Worm (Caenorhabditis elegans) whole organism, L3 larva: ENCODE data around the gene C05C10.2.

Experiments
- R02D3.7 ChIP-seq: fragments of 150-350 bp; optimal IDR thresholded peaks from 2 replicates; lab custom pipeline; 2014; ENCODE audit warnings: missing biosample characterization, missing genetic modification characterization
- ZK546.5 ChIP-seq: sonication (generic microtip); optimal IDR thresholded peaks from 2 replicates; lab custom pipeline; 2017; ENCODE audit warnings: missing biosample characterization, missing genetic modification characterization
- ama-1 ChIP-seq: fragments of 150-350 bp; optimal IDR thresholded peaks from 2 replicates; lab custom pipeline; 2018
- ceh-16 ChIP-seq: sonication (generic microtip); optimal IDR thresholded peaks from 2 replicates; lab custom pipeline; 2017; ENCODE audit warnings: missing biosample characterization, missing genetic modification characterization
- ceh-28 ChIP-seq: fragments of 150-350 bp; optimal IDR thresholded peaks from 2 replicates; lab custom pipeline; 2014; ENCODE audit warnings: missing biosample characterization, missing genetic modification reagents, missing genetic modification characterization
- ceh-9 ChIP-seq: sonication (generic microtip); optimal IDR thresholded peaks from 2 replicates; lab custom pipeline; 2018; ENCODE audit warnings: missing biosample characterization, missing genetic modification characterization
- daf-12 ChIP-seq: fragments of 150-350 bp; optimal IDR thresholded peaks from 2 replicates; lab custom pipeline; 2014; ENCODE audit warnings: missing biosample characterization, missing genetic modification reagents, missing genetic modification characterization
- egl-27 ChIP-seq: sonication (generic microtip); optimal IDR thresholded peaks from 4 replicates; lab custom pipeline; 2017; ENCODE audit warnings: missing biosample characterization, missing genetic modification reagents, missing genetic modification characterization
- egl-5 ChIP-seq: fragments of 150-350 bp; optimal IDR thresholded peaks from 2 replicates; lab custom pipeline; 2017; ENCODE audit warnings: missing biosample characterization, missing genetic modification reagents, missing genetic modification characterization, inconsistent platforms
- elt-2 ChIP-seq: sonication (generic microtip); optimal IDR thresholded peaks from 2 replicates; lab custom pipeline; 2016; ENCODE audit warnings: missing genetic modification reagents, mild to moderate bottlenecking, missing genetic modification characterization, missing compliant biosample characterization
- elt-3 ChIP-seq, 3 experiments: fragments of 150-350 bp in 1 of 3; sonication (generic microtip) in 2 of 3; optimal IDR thresholded peaks; 2 replicates in 2 of 3; 4 replicates in 1 of 3; lab custom pipeline; 2014 to 2017; ENCODE audit warnings: missing biosample characterization in 3 of 3, missing genetic modification characterization in 3 of 3
- eor-1 ChIP-seq, 2 experiments: fragments of 150-350 bp; optimal IDR thresholded peaks; 2 replicates each; lab custom pipeline; 2014 to 2018; ENCODE audit warnings: missing biosample characterization in 2 of 2, missing genetic modification characterization in 2 of 2
- fkh-10 ChIP-seq: sonication (generic microtip); optimal IDR thresholded peaks from 2 replicates; lab custom pipeline; 2017; ENCODE audit warnings: missing biosample characterization, missing genetic modification reagents, missing genetic modification characterization
- fos-1 ChIP-seq: fragments of 150-350 bp; optimal IDR thresholded peaks from 2 replicates; lab custom pipeline; 2014; ENCODE audit warnings: missing biosample characterization, missing genetic modification characterization
- hmg-11 ChIP-seq: sonication (generic microtip); optimal IDR thresholded peaks from 2 replicates; lab custom pipeline; 2016; ENCODE audit warnings: missing genetic modification characterization, missing compliant biosample characterization
- jun-1 ChIP-seq: fragments of 150-350 bp; optimal IDR thresholded peaks from 2 replicates; lab custom pipeline; 2014; ENCODE audit warnings: missing biosample characterization, missing genetic modification reagents, missing genetic modification characterization
- lin-15B ChIP-seq: fragments of 150-350 bp; optimal IDR thresholded peaks from 2 replicates; lab custom pipeline; 2014; ENCODE audit warnings: missing biosample characterization, missing genetic modification characterization
- mdl-1 ChIP-seq: fragments of 150-350 bp; optimal IDR thresholded peaks from 2 replicates; lab custom pipeline; 2014; ENCODE audit warnings: missing biosample characterization, missing genetic modification characterization
- mml-1 ChIP-seq: fragments of 150-350 bp; sonication (generic microtip); optimal IDR thresholded peaks from 3 replicates; lab custom pipeline; 2014; ENCODE audit warnings: missing biosample characterization, missing genetic modification characterization
- nfya-1 ChIP-seq: sonication (generic microtip); optimal IDR thresholded peaks from 2 replicates; lab custom pipeline; 2017; ENCODE audit warnings: missing genetic modification characterization, mild to moderate bottlenecking, missing compliant biosample characterization, antibody characterized with exemption, moderate library complexity; ENCODE audit not compliant: insufficient read depth
- nhr-11 ChIP-seq: fragments of 150-350 bp; optimal IDR thresholded peaks from 2 replicates; lab custom pipeline; 2014; ENCODE audit warnings: missing biosample characterization, missing genetic modification characterization
- nhr-25 ChIP-seq: sonication (generic microtip); optimal IDR thresholded peaks from 2 replicates; lab custom pipeline; 2017; ENCODE audit warnings: missing biosample characterization, missing genetic modification characterization
- nhr-28 ChIP-seq: fragments of 150-350 bp; optimal IDR thresholded peaks from 2 replicates; lab custom pipeline; 2014; ENCODE audit warnings: missing biosample characterization, missing genetic modification characterization
- nhr-43 ChIP-seq: sonication (generic microtip); optimal IDR thresholded peaks from 2 replicates; lab custom pipeline; 2016; ENCODE audit warnings: mild to moderate bottlenecking, missing genetic modification characterization, missing compliant biosample characterization; ENCODE audit not compliant: poor library complexity, severe bottlenecking
- nhr-77 ChIP-seq: fragments of 150-350 bp; optimal IDR thresholded peaks from 2 replicates; lab custom pipeline; 2014; ENCODE audit warnings: missing biosample characterization, missing genetic modification characterization
- pqm-1 ChIP-seq: fragments of 150-350 bp; optimal IDR thresholded peaks from 2 replicates; lab custom pipeline; 2017; ENCODE audit warnings: missing biosample characterization, missing genetic modification characterization, inconsistent platforms
- sea-2 ChIP-seq: fragments of 150-350 bp; sonication (generic microtip); optimal IDR thresholded peaks from 4 replicates; lab custom pipeline; 2014; ENCODE audit warnings: missing biosample characterization, missing genetic modification reagents, missing genetic modification characterization
- skn-1 ChIP-seq: fragments of 150-350 bp; optimal IDR thresholded peaks from 2 replicates; lab custom pipeline; 2014; ENCODE audit warnings: missing biosample characterization, missing genetic modification characterization
- snpc-4 ChIP-seq: fragments of 150-350 bp; optimal IDR thresholded peaks from 2 replicates; lab custom pipeline; 2014; ENCODE audit warnings: missing biosample characterization, missing genetic modification characterization
- tbx-2 ChIP-seq: sonication (generic microtip); optimal IDR thresholded peaks from 2 replicates; lab custom pipeline; 2016; ENCODE audit warnings: mild to moderate bottlenecking, missing genetic modification characterization, missing compliant biosample characterization
- unc-39 ChIP-seq: sonication (generic microtip); optimal IDR thresholded peaks from 4 replicates; lab custom pipeline; 2017; ENCODE audit warnings: missing biosample characterization, missing genetic modification characterization
- unc-62 ChIP-seq: fragments of 150-350 bp; sonication (generic microtip); optimal IDR thresholded peaks from 4 replicates; lab custom pipeline; 2014; ENCODE audit warnings: missing biosample characterization, missing genetic modification reagents, missing genetic modification characterization
- zag-1 ChIP-seq: fragments of 150-350 bp; optimal IDR thresholded peaks from 2 replicates; lab custom pipeline; 2014; ENCODE audit warnings: missing biosample characterization, missing genetic modification characterization
- ztf-11 ChIP-seq: fragments of 150-350 bp; optimal IDR thresholded peaks from 2 replicates; lab custom pipeline; 2014; ENCODE audit warnings: missing biosample characterization, missing genetic modification characterization
- ztf-4 ChIP-seq: fragments of 150-350 bp; optimal IDR thresholded peaks from 2 replicates; lab custom pipeline; 2014; ENCODE audit warnings: missing biosample characterization, missing genetic modification characterization

C05C10.2 gene

DNA sequence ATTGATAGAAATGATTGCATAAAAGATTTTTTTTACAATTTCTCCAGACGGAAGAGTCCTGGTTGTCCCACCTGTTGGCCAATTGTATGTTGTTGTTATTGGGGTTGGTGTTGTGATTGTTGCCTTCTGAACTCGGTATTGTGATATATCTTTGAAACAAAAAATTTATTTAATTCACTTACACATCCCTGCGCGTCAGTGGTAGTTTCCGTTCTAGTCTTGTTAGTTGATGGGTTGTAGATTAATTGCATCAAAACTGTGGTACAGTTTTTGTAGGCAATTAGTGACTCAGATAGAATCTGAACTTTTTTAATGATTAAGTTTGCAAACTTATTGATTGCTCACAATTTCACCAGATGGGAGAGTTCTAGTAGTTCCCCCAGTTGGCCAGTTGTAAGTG, 17.6 kb upstream of the C05C10.2 start:
- TF ChIP-seq egl-5 (tag; lab: Kevin White, UChicago) = no peak
- no peak for TF ChIP-seq daf-12 (tag; lab: Kevin White, UChicago)
- no peak for TF ChIP-seq eor-1 (tag; optimal IDR thresholded peaks at IDR 0.05; lab: Kevin White, UChicago)
- no peak for TF ChIP-seq ztf-4 (tag; lab: Kevin White, UChicago)
- no peak for TF ChIP-seq nhr-77 (tag; lab: Kevin White, UChicago)
- TF ChIP-seq zag-1 = no peak
- TF ChIP-seq nhr-43 (tag; lab: Kevin White, UChicago) = no peak

DNA sequence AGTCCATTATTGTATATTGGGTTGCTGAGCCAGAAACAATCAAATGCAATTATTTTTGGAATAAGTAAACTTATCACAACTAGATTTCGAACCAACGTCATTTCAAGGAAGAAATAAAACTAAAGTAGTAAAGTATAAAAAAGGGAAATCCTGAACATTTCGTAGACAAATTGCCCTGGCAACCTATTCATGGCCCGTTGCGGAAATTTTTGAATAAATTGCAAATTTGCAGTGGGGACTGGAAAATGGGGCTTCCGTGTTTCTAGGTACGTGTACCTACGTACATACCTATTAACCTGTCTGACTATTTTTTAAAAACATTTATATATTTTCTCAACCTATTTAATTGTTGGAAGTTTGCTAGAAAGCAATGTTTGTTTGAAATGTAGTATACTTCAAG, 7.0 kb upstream of the C05C10.2 start, which contains the start of gene F26C11.3:
Gene F26C11.3, minus strand, starts transcription at position 101 of the 400 bp plus-strand sequence.
- TF ChIP-seq ceh-28 (tag; lab: Kevin White, UChicago) (no peak), nfya-1 (tag; lab: Kevin White, UChicago) (no peak)

DNA sequence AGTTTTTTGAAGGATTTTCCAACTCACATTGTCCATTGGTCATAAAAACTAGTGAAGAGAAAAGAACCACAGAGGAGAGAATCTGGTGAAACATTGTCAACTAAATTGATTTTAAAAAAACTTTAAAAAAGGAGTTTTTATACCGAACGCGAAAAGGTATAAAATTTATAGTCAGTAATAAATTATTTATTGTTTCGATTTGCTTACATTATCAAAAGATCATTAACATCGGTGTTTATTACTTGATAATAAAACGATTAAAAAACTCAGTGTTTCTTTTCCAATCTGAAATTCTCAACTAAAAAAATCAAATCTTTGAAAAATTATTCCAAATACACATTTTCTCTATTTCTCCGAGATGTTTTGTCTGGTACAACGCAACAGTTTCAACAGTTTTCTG, 5.8 kb upstream of the C05C10.2 start, which contains the start of gene F26C11.4:
Gene F26C11.4, minus strand, starts transcription at position 101 of the 400 bp plus-strand sequence.
- TF ChIP-seq unc-39 (tag; lab: Kevin White, UChicago) = no peak
- no peak for TF ChIP-seq egl-5 (tag; lab: Kevin White, UChicago)
- TF ChIP-seq tbx-2 = no peak
- TF ChIP-seq, all 47 proteins: peak for 0

DNA sequence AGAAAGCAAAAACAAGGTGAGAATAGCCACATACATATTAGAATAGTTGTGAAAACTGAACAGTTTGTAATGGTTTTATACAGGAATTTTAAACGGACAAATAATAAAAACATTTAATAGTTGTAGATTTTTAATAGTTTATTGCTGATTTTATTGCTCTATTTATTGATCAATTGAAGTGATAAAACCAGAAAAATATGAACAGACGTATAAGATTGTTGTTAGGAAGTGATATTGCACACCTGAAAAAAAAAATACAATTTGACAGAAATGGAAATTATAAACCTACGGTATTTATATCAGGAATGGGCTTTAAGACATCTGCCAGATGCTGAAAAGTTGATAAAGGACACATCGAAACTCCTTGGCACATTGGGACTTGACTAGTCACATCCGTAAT, 4.1 kb upstream of the C05C10.2 start, which contains the start of gene C05C10.8:
Gene C05C10.8, minus strand, starts transcription at position 101 of the 400 bp plus-strand sequence.
- TF ChIP-seq ama-1 (lab: Kevin White, UChicago) (no peak), fkh-10 (GFP tag; lab: Kevin White, UChicago) (no peak), nhr-28 (tag; lab: Kevin White, UChicago) (no peak), pqm-1 (tag; lab: Kevin White, UChicago) (no peak), daf-12 (tag; lab: Kevin White, UChicago) (no peak), eor-1 (tag; optimal IDR thresholded peaks at IDR 0.05; lab: Kevin White, UChicago) (no peak), ztf-11 (tag; lab: Kevin White, UChicago) (no peak), ceh-9 (tag; lab: Kevin White, UChicago) (no peak), nhr-25 (tag; lab: Kevin White, UChicago) (no peak), elt-3 (tag; optimal IDR thresholded peaks at IDR 0.05; lab: Kevin White, UChicago) (no peak), ztf-4 (tag; lab: Kevin White, UChicago) (no peak), ceh-16 (tag; lab: Kevin White, UChicago) (no peak), sea-2 (GFP tag; lab: Kevin White, UChicago) (no peak), R02D3.7 (tag; lab: Kevin White, UChicago) (no peak), snpc-4 (no peak), egl-27 (tag; lab: Kevin White, UChicago) (no peak), mml-1 (tag; lab: Kevin White, UChicago) (no peak)
- TF ChIP-seq, all 47 proteins: peak for 0

DNA sequence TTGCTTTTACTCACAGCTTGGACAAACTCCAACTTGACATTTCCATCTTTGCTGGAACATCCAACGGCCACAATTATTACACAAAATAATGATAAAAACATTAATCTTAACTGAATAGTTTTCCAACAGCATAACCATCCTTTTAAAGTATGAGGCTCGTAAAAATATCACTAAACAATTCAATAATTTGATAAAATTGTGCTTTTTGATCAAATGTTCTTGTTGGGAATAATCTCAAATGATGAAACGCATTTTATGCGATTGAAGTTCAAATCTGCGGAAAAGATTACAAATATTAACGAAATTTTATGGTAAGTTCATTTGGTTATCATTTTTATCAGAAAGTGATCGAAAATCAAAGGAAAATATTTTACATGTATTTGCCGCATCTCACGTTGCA, 1.6 kb upstream of the C05C10.2 start, which contains the start of gene pho-10:
Gene pho-10, minus strand, starts transcription at position 101 of the 400 bp plus-strand sequence.
- no peak for TF ChIP-seq nhr-11
- TF ChIP-seq elt-2 (tag; lab: Kevin White, UChicago) = no peak
- TF ChIP-seq skn-1 (tag; lab: Kevin White, UChicago) = no peak

DNA sequence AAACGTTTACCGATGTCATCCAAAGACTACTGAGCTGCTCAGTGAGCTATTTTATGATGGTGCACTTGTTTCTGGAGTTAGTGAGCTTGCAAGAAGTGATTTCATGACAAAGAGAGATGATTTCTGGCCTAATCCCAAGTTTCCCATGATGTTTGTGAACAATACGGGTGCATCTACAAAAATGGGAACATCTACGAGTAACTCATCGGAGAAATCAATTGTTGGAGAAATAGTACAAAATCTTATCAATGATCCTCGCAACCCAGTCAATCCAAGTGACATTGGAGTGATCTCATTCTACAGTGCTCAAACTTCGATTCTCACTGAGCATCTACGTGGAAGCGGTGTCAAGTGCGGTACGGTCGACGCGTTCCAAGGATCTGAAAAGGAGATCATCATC, 6.5 kb downstream of the C05C10.2 start:
- no peak for TF ChIP-seq egl-27 (tag; lab: Kevin White, UChicago)
- no peak for TF ChIP-seq daf-12 (tag; lab: Kevin White, UChicago)
- no peak for TF ChIP-seq nhr-11
- no peak for TF ChIP-seq ama-1 (lab: Kevin White, UChicago)
- TF ChIP-seq sea-2 (GFP tag; lab: Kevin White, UChicago) = no peak
- TF ChIP-seq R02D3.7 (tag; lab: Kevin White, UChicago) = no peak
- no peak for TF ChIP-seq jun-1 (tag; lab: Kevin White, UChicago)
- TF ChIP-seq, all 47 proteins: peak for 0

DNA sequence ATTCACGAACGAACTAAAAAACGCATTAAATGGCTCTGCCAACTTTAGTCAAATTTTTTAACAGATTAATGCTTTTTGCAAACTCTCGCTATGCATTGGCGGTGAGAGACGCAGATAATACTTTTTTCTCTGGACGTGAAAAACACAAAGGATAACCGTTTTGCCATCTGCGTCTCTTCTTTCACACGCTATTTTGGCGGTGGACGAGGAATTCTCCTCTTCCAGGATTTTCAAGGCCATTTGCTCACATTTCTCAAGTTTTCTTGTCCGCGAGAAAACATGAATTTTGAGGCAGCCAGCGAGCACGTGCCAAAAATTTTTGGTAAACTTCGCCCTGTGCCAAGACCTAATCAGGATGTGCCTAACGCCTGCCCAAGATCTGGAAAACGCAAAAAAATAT, 9.0 kb downstream of the C05C10.2 start:
- TF ChIP-seq ZK546.5 (tag; lab: Kevin White, UChicago) (no peak), egl-5 (tag; lab: Kevin White, UChicago) (no peak), mdl-1 (no peak), hmg-11 (tag; lab: Kevin White, UChicago) (peak; percentile 59), nfya-1 (tag; lab: Kevin White, UChicago) (peak; percentile 47), tbx-2 (no peak), pqm-1 (tag; lab: Kevin White, UChicago) (no peak), mml-1 (tag; lab: Kevin White, UChicago) (no peak), fos-1 (tag; lab: Kevin White, UChicago) (no peak), lin-15B (tag; lab: Kevin White, UChicago) (peak; percentile 78), nhr-43 (tag; lab: Kevin White, UChicago) (peak; percentile 9), nhr-11 (peak; percentile 49), unc-62 (GFP tag; lab: Kevin White, UChicago) (no peak)
